Fruit fly (Drosophila melanogaster) S2 (cell line): Measurements from ENCODE around the gene mRpL10.

Experiments
- CG8478 ChIP-seq: fragments of >200 bp; optimal IDR thresholded peaks from 2 replicates; lab custom pipeline; 2018
- CTCF ChIP-seq, 2 experiments: fragments of >200 bp; optimal IDR thresholded peaks; 2 replicates each; lab custom pipeline; 2018

Gene mRpL10

dm6 chr2L:223351-223750, 19.8 kb downstream of the mRpL10 start:
- TF ChIP-seq CG8478 (lab: Kevin White, UChicago) (no peak), CTCF (optimal IDR thresholded peaks at IDR 0.05; lab: Kevin White, UChicago) (no peak)

DNA sequence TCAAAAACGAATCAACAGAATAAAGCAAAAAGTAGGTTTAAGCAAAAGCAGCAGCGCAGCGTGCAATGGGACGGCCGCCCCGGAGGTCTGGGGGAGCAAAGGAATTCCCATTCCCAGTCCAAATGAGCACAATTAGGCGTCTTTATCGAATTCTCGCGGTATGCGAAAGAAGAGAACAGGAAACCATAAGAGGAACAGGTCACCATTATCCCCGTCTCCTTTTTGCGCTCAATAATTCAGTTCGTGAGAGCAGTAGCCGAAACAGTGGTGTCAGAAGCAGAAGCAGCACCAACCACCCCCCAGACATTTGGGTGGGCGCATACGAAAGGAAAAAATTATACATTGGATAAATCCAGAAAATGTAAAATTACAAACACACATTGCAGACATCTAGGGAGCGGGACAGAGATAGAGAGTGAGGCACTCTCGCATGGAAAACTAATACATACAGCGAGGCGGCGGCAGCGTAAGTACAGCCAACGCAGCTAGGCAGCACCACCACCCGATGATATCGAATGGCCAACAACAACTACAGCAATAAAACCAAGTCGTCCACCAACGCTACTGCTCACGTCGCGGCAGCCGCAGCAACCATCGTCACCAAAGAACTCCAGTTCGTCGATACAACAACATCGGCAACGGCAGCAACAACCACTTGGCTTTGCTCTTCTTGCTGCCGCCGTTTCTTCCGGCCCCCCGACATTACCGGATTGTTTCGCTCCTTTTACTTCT, 20.5 kb downstream of the mRpL10 start:
- TF ChIP-seq CTCF (optimal IDR thresholded peaks at IDR 0.05; lab: Kevin White, UChicago) (no peak), CG8478 (lab: Kevin White, UChicago) (no peak)

DNA sequence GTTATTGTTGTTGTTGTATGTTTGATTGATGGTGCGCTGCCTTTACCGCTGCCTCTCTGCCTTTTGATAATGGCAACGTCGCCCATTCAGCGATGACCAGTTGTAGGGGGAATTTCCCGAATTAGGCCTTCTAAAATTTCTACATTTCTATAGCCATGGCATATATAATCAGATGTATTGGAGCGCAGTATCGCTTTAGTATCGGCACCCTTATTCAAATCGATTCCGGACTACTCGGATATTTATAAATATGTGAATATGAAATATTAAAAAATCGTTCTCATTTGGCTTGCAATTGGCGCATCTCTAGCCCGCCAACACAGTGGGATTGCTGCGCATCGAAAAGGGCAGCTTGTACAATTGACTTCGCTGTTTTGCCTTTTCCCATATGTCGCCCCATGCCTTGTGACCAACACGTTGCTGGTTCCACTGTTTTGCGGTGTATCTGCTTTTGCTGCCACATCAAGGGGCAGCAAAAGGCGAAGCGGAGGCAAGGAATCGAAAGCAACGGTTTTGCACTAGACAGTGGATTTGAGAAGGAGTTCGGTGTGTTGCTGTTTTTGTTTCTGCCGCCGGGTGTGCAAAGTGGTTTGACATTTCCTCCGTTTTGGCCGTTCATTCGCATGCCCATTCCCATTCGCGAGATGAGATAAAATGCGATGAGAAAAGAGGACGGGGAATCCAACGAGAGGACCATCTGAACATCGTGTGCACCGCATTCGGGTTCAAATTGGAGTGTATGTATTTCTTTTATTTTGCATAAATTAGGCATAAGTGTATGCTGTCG, 21.2 kb downstream of the mRpL10 start:
- no peak for TF ChIP-seq CTCF (optimal IDR thresholded peaks at IDR 0.05; lab: Kevin White, UChicago)
- no peak for TF ChIP-seq CG8478 (lab: Kevin White, UChicago)

dm6 chr2L:225386-225682, 21.8 kb downstream of the mRpL10 start:
- TF ChIP-seq CTCF (optimal IDR thresholded peaks at IDR 0.05; lab: Kevin White, UChicago) (no peak), CG8478 (lab: Kevin White, UChicago) (no peak)

DNA sequence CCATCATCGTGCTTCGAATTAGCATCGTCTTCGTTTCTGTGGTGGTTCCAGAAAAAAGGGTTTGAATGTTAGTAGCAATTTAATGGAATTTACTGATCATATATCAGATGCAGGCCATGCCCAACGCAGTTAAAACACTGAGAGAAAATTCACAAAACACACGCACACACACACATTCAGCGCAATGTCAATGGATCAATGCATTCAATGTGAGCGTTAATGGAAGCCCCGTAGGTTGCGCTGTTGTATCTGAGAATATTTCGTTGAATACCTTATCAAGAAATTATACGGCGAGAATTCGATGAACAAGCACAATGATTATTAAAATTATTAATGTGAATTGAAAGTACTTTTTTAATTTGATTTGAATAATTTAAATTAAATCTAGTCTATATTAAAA, 24.7 kb downstream of the mRpL10 start:
- no peak for TF ChIP-seq CG8478 (lab: Kevin White, UChicago)
- TF ChIP-seq CTCF (optimal IDR thresholded peaks at IDR 0.05; lab: Kevin White, UChicago), result no peak

dm6 chr2L:232187-232586, 28.6 kb downstream of the mRpL10 start, which contains the start of gene CG13693:
Gene CG13693, plus strand, starts transcription at chr2L:232487.
- TF ChIP-seq CTCF (optimal IDR thresholded peaks at IDR 0.05; lab: Kevin White, UChicago) (no peak), CG8478 (lab: Kevin White, UChicago) (no peak)

DNA sequence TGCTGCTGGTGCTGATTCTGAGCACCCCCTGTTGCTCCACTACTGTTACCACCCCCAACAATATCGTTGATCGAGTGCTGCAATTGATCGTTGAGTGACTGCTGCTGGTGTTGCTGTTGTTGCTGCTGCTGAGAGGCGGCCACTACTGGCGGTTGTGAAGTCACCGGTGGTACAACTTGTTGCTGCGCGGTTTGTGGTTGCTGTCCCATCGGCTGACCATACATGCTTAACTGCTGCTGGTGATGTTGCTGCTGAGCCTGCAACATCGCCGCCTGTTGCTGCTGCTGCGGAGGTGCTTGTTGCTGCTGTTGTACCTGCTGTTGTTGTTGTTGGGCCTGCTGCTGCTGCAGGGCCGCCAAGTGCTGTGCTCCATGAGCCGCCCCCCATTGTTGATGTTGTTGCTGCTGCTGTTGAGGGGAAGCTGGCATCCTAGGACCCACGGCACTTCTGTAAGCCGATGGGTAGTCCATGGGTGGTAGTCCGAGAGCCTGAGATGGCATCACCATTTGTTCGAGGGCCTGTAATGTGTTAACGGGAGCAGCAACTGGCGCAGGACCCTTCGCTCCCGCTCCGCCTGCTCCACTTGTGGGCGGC, 36.7 kb downstream of the mRpL10 start:
- TF ChIP-seq CG8478 (lab: Kevin White, UChicago) (no peak), CTCF (optimal IDR thresholded peaks at IDR 0.05; lab: Kevin White, UChicago) (no peak)

DNA sequence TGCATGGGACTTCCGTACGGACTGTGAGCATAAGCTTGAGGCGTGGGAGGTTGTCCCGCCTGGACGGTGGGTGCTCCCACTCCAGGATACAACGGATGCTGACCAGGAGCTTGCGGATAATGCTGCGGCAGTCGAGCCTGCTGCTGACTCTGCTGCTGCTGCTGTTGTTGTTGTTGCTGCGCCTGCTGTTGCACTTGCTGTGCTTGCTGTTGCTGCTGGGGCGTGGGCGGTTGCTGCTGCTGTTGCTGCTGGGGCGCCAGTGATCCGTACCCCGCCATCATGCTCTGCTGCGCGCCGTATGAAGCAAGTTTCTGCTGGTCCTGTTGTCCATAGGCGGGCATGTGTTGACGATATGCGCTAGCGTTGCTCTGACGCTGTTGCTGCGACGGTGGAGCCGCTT, 37.8 kb downstream of the mRpL10 start:
- TF ChIP-seq CTCF (optimal IDR thresholded peaks at IDR 0.05; lab: Kevin White, UChicago) (no peak), CG8478 (lab: Kevin White, UChicago) (no peak)

dm6 chr2L:243123-243522, 39.5 kb downstream of the mRpL10 start:
- TF ChIP-seq CTCF (optimal IDR thresholded peaks at IDR 0.05; lab: Kevin White, UChicago) (no peak), CG8478 (lab: Kevin White, UChicago) (no peak)

DNA sequence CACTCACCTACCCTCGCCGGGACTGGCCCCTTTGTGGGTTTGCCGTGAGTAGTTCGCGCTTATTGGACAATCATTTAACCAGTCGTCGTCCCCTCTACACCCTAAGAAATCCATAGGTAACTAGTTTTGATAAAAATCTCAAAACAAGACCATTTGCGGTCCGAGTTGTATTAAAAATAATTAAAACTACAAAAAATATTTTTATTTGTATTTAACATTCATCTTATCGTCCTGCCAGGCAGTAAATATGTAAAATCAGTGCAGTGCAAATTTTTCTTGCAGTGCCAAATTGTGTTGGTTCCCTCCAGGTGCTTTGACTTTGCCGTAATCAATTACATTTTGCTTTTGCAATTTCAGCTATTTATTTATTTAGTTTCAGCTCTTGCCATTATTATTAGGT, 40.2 kb downstream of the mRpL10 start:
- TF ChIP-seq CG8478 (lab: Kevin White, UChicago) (no peak), CTCF (optimal IDR thresholded peaks at IDR 0.05; lab: Kevin White, UChicago) (no peak)

- TF ChIP-seq CTCF (optimal IDR thresholded peaks at IDR 0.05; lab: Kevin White, UChicago), result no peak
- TF ChIP-seq CG8478 (lab: Kevin White, UChicago), result no peak
Measured at dm6 chr2L:244559-244958, 41.0 kb downstream of the mRpL10 start.

DNA sequence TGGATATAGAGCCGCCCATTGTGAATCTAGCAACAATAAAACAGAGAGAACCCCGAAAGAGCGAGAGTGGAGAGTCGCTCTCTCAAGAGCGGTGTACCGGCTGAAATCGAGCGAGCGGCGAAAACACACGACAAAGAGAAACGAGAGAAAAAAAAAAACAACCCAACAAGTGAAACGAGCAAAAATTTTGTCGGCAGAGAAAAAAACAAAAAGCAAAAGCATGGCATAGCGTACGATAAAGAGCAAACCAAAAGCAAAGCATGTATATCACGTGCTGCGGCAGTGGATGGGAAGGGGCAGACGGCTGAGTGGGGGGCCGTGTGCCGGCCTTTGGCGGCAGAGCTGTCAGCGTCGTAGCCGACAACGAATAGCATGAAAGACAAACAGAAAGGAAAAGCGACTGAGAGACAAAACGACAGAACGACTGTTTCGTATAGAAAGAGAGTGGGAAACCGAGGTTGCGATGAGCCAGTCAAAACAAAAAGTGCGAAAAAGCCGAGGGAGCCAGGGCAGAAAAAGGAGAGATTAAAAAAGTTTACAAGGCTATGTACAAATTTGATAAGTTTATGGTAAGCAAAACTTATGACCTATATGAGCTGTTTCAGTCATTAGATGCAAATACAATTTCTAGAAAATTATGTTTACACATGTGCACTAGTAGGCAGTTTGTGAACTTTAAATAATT, 43.2 kb downstream of the mRpL10 start:
- TF ChIP-seq CG8478 (lab: Kevin White, UChicago), result no peak
- TF ChIP-seq CTCF (optimal IDR thresholded peaks at IDR 0.05; lab: Kevin White, UChicago), result no peak

DNA sequence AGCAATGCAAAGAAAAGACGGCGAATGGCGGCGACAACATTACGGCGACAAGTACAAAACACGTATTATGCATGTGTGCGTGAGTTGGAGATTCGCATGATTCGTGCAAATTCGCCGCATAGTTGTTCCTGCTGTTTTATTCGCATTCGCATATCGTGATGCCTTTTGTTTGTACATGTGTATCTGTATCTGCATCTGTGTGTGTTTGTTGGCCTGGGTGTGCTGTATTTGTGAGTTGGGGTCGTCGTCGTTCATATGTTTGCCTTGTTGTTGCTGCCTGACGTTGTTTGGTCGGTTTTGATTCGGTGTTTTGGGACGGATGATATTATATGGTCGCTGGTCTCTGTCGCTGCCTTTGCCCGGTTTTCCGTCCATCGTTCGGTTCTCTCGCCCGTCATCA, 43.9 kb downstream of the mRpL10 start:
- no peak for TF ChIP-seq CTCF (optimal IDR thresholded peaks at IDR 0.05; lab: Kevin White, UChicago)
- TF ChIP-seq CG8478 (lab: Kevin White, UChicago), result no peak

- TF ChIP-seq CG8478 (lab: Kevin White, UChicago), result no peak
- TF ChIP-seq CTCF (optimal IDR thresholded peaks at IDR 0.05; lab: Kevin White, UChicago), result no peak
Measured at dm6 chr2L:247845-248473, 44.4 kb downstream of the mRpL10 start.
